Worm (Caenorhabditis elegans) whole organism, L1 larva: ENCODE measurements around the gene hil-3.

Source experiments
- C04F5.9 ChIP-seq: sonication (generic microtip); optimal IDR thresholded peaks from 2 replicates; lab custom pipeline; 2016; ENCODE audit warnings: missing genetic modification characterization, missing compliant biosample characterization
- C16A3.4 ChIP-seq: fragments of 150-350 bp; optimal IDR thresholded peaks from 2 replicates; lab custom pipeline; 2014; ENCODE audit warnings: missing biosample characterization, missing genetic modification characterization
- ceh-82 ChIP-seq, 3 experiments: fragments of 150-350 bp in 1 of 3; sonication (generic microtip) in 2 of 3; optimal IDR thresholded peaks; 2 replicates each; lab custom pipeline; 2014 to 2017; ENCODE audit warnings: missing biosample characterization in 3 of 3, missing genetic modification characterization in 3 of 3
- ceh-90 ChIP-seq: sonication (generic microtip); optimal IDR thresholded peaks from 2 replicates; lab custom pipeline; 2016; ENCODE audit warnings: missing genetic modification characterization, missing compliant biosample characterization
- elt-3 ChIP-seq, 6 experiments: fragments of 150-350 bp in 1 of 6; sonication (generic microtip); optimal IDR thresholded peaks; 2 replicates each; lab custom pipeline; 2017 to 2018; ENCODE audit warnings: missing biosample characterization in 6 of 6, missing genetic modification characterization in 6 of 6, inconsistent platforms in 1 of 6
- fkh-10 ChIP-seq: sonication (generic microtip); optimal IDR thresholded peaks from 2 replicates; lab custom pipeline; 2017; ENCODE audit warnings: missing biosample characterization, missing genetic modification reagents, missing genetic modification characterization
- grh-1 ChIP-seq: fragments of 200-800 bp; sonication (Bioruptor generic); IDR thresholded peaks from 2 replicates; pipeline ENCODE4 v1.3.6; 2022; ENCODE audit warnings: missing genetic modification reagents, missing genetic modification characterization, missing compliant biosample characterization
- hpl-2 ChIP-seq: fragments of 150-350 bp; optimal IDR thresholded peaks from 2 replicates; lab custom pipeline; 2014; ENCODE audit warnings: missing biosample characterization, missing genetic modification reagents, missing genetic modification characterization
- nhr-90 ChIP-seq: sonication (generic microtip); optimal IDR thresholded peaks from 2 replicates; lab custom pipeline; 2016; ENCODE audit warnings: mild to moderate bottlenecking, missing genetic modification characterization, missing compliant biosample characterization; ENCODE audit not compliant: poor library complexity
- unc-130 ChIP-seq: fragments of 150-350 bp; optimal IDR thresholded peaks from 2 replicates; lab custom pipeline; 2017; ENCODE audit warnings: missing biosample characterization, missing genetic modification characterization, inconsistent platforms
- zag-1 ChIP-seq: fragments of 150-350 bp; optimal IDR thresholded peaks from 2 replicates; lab custom pipeline; 2014; ENCODE audit warnings: missing biosample characterization, missing genetic modification characterization

DNA sequence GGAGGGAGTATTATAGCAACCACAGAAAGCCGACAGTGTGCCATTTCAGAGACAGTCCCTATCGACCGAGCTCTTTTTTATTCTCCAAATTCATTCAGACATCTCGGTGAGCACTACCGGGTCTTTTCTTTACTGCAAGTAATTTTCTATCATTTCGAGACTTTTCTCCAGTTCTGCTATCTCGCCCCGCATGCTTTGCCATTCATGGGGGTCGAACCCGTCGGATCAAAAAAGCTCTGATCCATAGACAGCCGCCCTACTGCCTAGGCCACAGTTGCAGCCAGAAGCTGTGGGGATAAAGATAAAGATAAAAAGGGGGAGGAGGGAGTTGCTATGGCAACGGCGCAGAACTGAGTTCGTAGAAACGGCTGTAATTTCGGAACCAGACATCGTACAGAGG, 7.6 kb upstream of the hil-3 start:
- TF ChIP-seq grh-1 (GFP tag; lab: Robert Waterston, UW) (no peak), hpl-2 (no peak), fkh-10 (GFP tag; lab: Kevin White, UChicago) (no peak), elt-3 (tag; optimal IDR thresholded peaks at IDR 0.05; lab: Kevin White, UChicago) (no peak), nhr-90 (tag; lab: Kevin White, UChicago) (no peak), zag-1 (tag; lab: Kevin White, UChicago) (no peak), C16A3.4 (tag; lab: Kevin White, UChicago) (no peak), ceh-82 (tag; optimal IDR thresholded peaks at IDR 0.05; lab: Kevin White, UChicago) (no peak), C04F5.9 (no peak), unc-130 (no peak), ceh-90 (tag; lab: Kevin White, UChicago) (no peak)
